Worm (Caenorhabditis elegans): Measurements from ENCODE around the gene srx-32.

The srx-32 gene

DNA sequence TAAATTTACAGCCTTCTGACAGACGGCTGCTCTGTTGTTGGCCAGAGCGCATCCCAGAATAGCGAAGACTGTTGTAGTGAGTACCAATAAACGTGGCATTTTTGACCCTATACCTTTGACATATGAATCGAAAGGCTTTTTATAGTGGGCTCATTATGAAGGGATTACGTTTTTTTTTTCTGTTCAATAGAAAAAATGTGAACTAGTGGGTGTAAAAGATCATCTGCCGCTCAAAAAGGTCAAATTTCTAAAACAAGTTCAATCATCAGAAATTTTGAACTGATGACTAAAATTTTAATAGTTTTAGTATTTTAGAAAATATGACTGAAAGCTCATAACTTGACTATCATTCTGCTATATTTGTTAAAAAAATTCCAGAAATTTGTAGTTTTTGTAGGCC is 34.4 kb upstream of the srx-32 start, which contains the start of gene K09C6.9:
Gene K09C6.9 (minus strand): TSS at position 101 of the 400 bp plus-strand sequence.
- TF ChIP-seq F49E8.2 (tag; optimal IDR thresholded peaks at IDR 0.05; ENCODE audit: borderline replicate concordance), result no peak
- no peak for TF ChIP-seq snpc-4 (tag; optimal IDR thresholded peaks at IDR 0.05)
- TF ChIP-seq nhr-28 (tag; optimal IDR thresholded peaks at IDR 0.05), result no peak
- TF ChIP-seq daf-19 (GFP tag; conservative IDR thresholded peaks at IDR 0.05), result no peak
- no peak for TF ChIP-seq hif-1 (tag; optimal IDR thresholded peaks at IDR 0.05)
- TF ChIP-seq nhr-42 (GFP tag; IDR thresholded peaks at IDR 0.05), result no peak
- TF ChIP-seq D1046.2 (GFP tag; IDR thresholded peaks at IDR 0.05), result no peak
- TF ChIP-seq F10B5.3 (tag; optimal IDR thresholded peaks at IDR 0.05), result no peak
- no peak for TF ChIP-seq Y48G9A.11 (GFP tag; IDR thresholded peaks at IDR 0.05)
- no peak for TF ChIP-seq lim-7 (GFP tag; IDR thresholded peaks at IDR 0.05)
- no peak for TF ChIP-seq dpl-1 (GFP tag; optimal IDR thresholded peaks at IDR 0.05)

DNA sequence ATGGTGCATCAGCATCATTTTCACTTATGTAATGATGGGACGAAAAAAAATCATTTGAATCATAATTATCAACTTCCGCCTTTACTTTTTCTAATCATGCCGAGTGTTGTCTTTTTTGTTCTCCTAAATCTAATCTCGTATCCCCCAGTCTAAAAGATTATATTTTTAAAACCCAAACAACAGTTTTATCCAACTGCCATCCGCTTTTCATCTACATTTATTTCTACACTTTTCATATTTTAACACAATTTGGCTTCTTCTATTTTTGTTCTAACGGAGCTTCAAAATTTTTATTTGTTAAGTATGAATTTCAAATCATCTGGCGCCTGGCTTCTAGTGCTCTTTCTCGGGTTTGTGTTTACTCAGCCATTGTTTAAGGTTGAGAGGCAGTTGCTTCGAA is 31.7 kb upstream of the srx-32 start, which contains the start of gene K09C6.3:
Gene K09C6.3 (plus strand): TSS at position 301 of the 400 bp plus-strand sequence.
- TF ChIP-seq Y105C5A.15 (GFP tag; IDR thresholded peaks at IDR 0.05) (no peak), skn-1 (tag; optimal IDR thresholded peaks at IDR 0.05) (no peak), nhr-28 (tag; optimal IDR thresholded peaks at IDR 0.05) (no peak), F26F4.8 (GFP tag; conservative IDR thresholded peaks at IDR 0.05) (no peak), F10B5.3 (tag; optimal IDR thresholded peaks at IDR 0.05) (no peak), hlh-11 (tag; optimal IDR thresholded peaks at IDR 0.05) (no peak), zag-1 (tag; optimal IDR thresholded peaks at IDR 0.05) (no peak), zip-11 (GFP tag; IDR thresholded peaks at IDR 0.05) (no peak), Y48G9A.11 (GFP tag; IDR thresholded peaks at IDR 0.05) (no peak), daf-19 (GFP tag; conservative IDR thresholded peaks at IDR 0.05) (no peak), daf-8 (GFP tag; IDR thresholded peaks at IDR 0.05) (no peak), nhr-111 (GFP tag; optimal IDR thresholded peaks at IDR 0.05) (no peak), aly-2 (tag; optimal IDR thresholded peaks at IDR 0.05) (no peak), madf-5 (GFP tag; IDR thresholded peaks at IDR 0.05) (no peak), nhr-77 (tag; optimal IDR thresholded peaks at IDR 0.05) (no peak), zfp-2 (tag; optimal IDR thresholded peaks at IDR 0.05) (no peak), dmd-6 (GFP tag; IDR thresholded peaks at IDR 0.05) (no peak), dmd-8 (GFP tag; IDR thresholded peaks at IDR 0.05) (no peak), ZK546.5 (tag; optimal IDR thresholded peaks at IDR 0.05) (no peak)

DNA sequence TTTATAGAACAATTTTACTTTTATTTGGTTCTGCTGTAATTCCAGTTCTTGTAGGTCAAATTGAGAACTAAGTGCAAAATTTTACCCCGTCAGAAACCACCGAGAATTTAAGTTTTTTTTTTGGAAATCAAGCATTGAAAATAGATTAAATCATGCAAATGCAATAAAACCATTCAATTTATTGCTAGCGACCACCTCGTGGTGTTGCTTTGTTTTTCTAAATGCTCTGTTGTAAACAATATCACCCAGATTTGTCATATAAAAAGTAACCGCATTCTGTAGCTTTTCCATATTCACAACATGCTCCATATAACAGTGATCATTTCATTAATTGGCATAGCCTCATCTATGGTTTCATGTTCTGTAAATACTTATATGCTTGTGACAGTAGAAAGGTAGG is 29.0 kb upstream of the srx-32 start, which contains the start of gene srbc-12:
Gene srbc-12 (plus strand): TSS at position 301 of the 400 bp plus-strand sequence.
- TF ChIP-seq F10B5.3 (tag; optimal IDR thresholded peaks at IDR 0.05), result no peak
- no peak for TF ChIP-seq Y105C5A.15 (GFP tag; IDR thresholded peaks at IDR 0.05)
- no peak for TF ChIP-seq Y48G9A.11 (GFP tag; IDR thresholded peaks at IDR 0.05)
- no peak for TF ChIP-seq egl-27 (tag; optimal IDR thresholded peaks at IDR 0.05)
- TF ChIP-seq ZK546.5 (tag; optimal IDR thresholded peaks at IDR 0.05), result no peak
- no peak for TF ChIP-seq nhr-77 (tag; optimal IDR thresholded peaks at IDR 0.05)
- TF ChIP-seq nhr-41 (GFP tag; IDR thresholded peaks at IDR 0.05), result no peak
- TF ChIP-seq R02D3.7 (tag; optimal IDR thresholded peaks at IDR 0.05), result no peak
- no peak for TF ChIP-seq Y75B8A.6 (GFP tag; IDR thresholded peaks at IDR 0.05)
- no peak for TF ChIP-seq lin-29 (GFP tag; IDR thresholded peaks at IDR 0.05)

- TF ChIP-seq tag-97 (GFP tag; IDR thresholded peaks at IDR 0.05) (no peak), dmd-8 (GFP tag; IDR thresholded peaks at IDR 0.05) (no peak), php-3 (GFP tag; IDR thresholded peaks at IDR 0.05) (no peak), lim-7 (GFP tag; IDR thresholded peaks at IDR 0.05) (no peak)
Measured at ce11 chrV:849042-849441, 28.5 kb upstream of the srx-32 start.

DNA sequence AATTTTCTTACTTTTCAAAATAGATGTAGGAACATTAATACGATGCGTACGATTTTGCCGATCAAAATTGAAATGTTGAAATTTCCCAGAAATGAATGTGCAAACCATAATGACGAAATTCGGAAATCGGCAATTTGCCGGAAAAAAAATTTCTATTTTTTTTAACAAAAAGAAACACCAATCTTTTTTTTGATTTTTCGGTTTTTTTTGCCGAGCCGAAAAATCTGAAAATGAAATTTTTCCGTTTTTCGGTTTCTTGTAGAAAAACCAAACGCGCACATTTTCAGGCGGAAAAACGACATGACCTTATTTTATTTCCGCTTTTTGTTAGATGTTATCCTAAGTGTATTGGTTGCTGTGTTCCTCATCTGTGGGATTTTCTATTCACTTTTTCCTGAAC is 27.0 kb upstream of the srx-32 start, which contains the start of gene srbc-13:
Gene srbc-13 (plus strand): TSS at position 301 of the 400 bp plus-strand sequence.
- no peak for TF ChIP-seq spr-1 (tag; optimal IDR thresholded peaks at IDR 0.05)
- TF ChIP-seq dmd-8 (GFP tag; IDR thresholded peaks at IDR 0.05), result no peak
- TF ChIP-seq F44E2.7 (GFP tag; IDR thresholded peaks at IDR 0.05), result no peak
- TF ChIP-seq nhr-237 (tag; optimal IDR thresholded peaks at IDR 0.05), result no peak
- no peak for TF ChIP-seq dve-1 (tag; optimal IDR thresholded peaks at IDR 0.05; ENCODE audit: insufficient read depth)
- no peak for TF ChIP-seq lin-15B (tag; optimal IDR thresholded peaks at IDR 0.05)
- TF ChIP-seq F49E8.2 (tag; optimal IDR thresholded peaks at IDR 0.05; ENCODE audit: borderline replicate concordance), result no peak
- no peak for TF ChIP-seq lin-38 (GFP tag; IDR thresholded peaks at IDR 0.05)
- TF ChIP-seq R02D3.7 (tag; optimal IDR thresholded peaks at IDR 0.05), result no peak
- no peak for TF ChIP-seq nhr-42 (GFP tag; IDR thresholded peaks at IDR 0.05)
- no peak for TF ChIP-seq nhr-25 (tag; optimal IDR thresholded peaks at IDR 0.05; ENCODE audit: borderline replicate concordance, insufficient read depth)
- TF ChIP-seq fkh-10 (GFP tag; optimal IDR thresholded peaks at IDR 0.05), result no peak
